Worm (Caenorhabditis elegans) whole organism, young adult: ENCODE measurements around the gene B0222.1.

ENCODE experiments used
- B0035.1 ChIP-seq: sonication (generic microtip); optimal IDR thresholded peaks from 2 replicates; lab custom pipeline; 2016; ENCODE audit warnings: missing genetic modification characterization, mild to moderate bottlenecking, missing compliant biosample characterization, missing genotype, missing genetic modification reagents
- B0336.3 ChIP-seq: fragments of 200-800 bp; sonication (Bioruptor generic); IDR thresholded peaks from 2 replicates; pipeline ENCODE4 v1.3.6; 2022; ENCODE audit warnings: missing genetic modification characterization, missing compliant biosample characterization
- F52B5.7 ChIP-seq: sonication (generic microtip); optimal IDR thresholded peaks from 2 replicates; lab custom pipeline; 2016; ENCODE audit warnings: mild to moderate bottlenecking, missing genetic modification characterization, missing compliant biosample characterization
- F57A8.1 ChIP-seq: fragments of 200-800 bp; sonication (Bioruptor generic); optimal IDR thresholded peaks from 2 replicates; lab custom pipeline; 2018; ENCODE audit warnings: mild to moderate bottlenecking, missing genetic modification characterization, moderate library complexity, missing compliant biosample characterization
- Y53F4B.3 ChIP-seq: fragments of 200-800 bp; sonication (Bioruptor generic); IDR thresholded peaks from 2 replicates; pipeline ENCODE4 v1.3.6; 2022; ENCODE audit warnings: missing genetic modification reagents, missing genetic modification characterization, missing compliant biosample characterization
- Y53G8AR.9 ChIP-seq: fragments of 200-800 bp; sonication (Bioruptor generic); conservative IDR thresholded peaks from 2 replicates; pipeline ENCODE4 v1.3.6; 2022; ENCODE audit warnings: missing genetic modification reagents, missing genetic modification characterization, missing compliant biosample characterization
- Y95B8A.8 ChIP-seq: fragments of 200-800 bp; sonication (Bioruptor generic); IDR thresholded peaks from 2 replicates; pipeline ENCODE4 v1.3.6; 2022; ENCODE audit warnings: missing genetic modification reagents, missing genetic modification characterization, missing compliant biosample characterization
- attf-3 ChIP-seq: fragments of 200-800 bp; sonication (Bioruptor generic); conservative IDR thresholded peaks from 2 replicates; pipeline ENCODE4 v1.3.6; 2022; ENCODE audit warnings: missing genetic modification reagents, missing genetic modification characterization, missing compliant biosample characterization
- attf-5 ChIP-seq: fragments of 200-800 bp; sonication (Bioruptor generic); optimal IDR thresholded peaks from 2 replicates; lab custom pipeline; 2018; ENCODE audit warnings: mild to moderate bottlenecking, missing genetic modification characterization, missing compliant biosample characterization
- attf-6 ChIP-seq: fragments of 200-800 bp; sonication (Bioruptor generic); IDR thresholded peaks from 2 replicates; pipeline ENCODE4 v1.3.6; 2022; ENCODE audit warnings: missing genetic modification reagents, missing genetic modification characterization, missing compliant biosample characterization
- ceh-27 ChIP-seq: fragments of 200-800 bp; sonication (Bioruptor generic); optimal IDR thresholded peaks from 2 replicates; lab custom pipeline; 2018; ENCODE audit warnings: mild to moderate bottlenecking, missing genetic modification characterization, moderate library complexity, missing compliant biosample characterization
- ceh-40 ChIP-seq: fragments of 200-800 bp; sonication (Bioruptor generic); IDR thresholded peaks from 2 replicates; pipeline ENCODE4 v1.3.6; 2022; ENCODE audit warnings: missing genetic modification characterization, missing compliant biosample characterization
- ceh-79 ChIP-seq: sonication (generic microtip); optimal IDR thresholded peaks from 2 replicates; lab custom pipeline; 2017; ENCODE audit warnings: mild to moderate bottlenecking, missing genetic modification characterization, missing compliant biosample characterization
- die-1 ChIP-seq: sonication (generic microtip); optimal IDR thresholded peaks from 2 replicates; lab custom pipeline; 2016; ENCODE audit warnings: missing genotype, mild to moderate bottlenecking, missing genetic modification characterization, missing compliant biosample characterization
- dpl-1 ChIP-seq: fragments of 150-350 bp; optimal IDR thresholded peaks from 2 replicates; lab custom pipeline; 2014; ENCODE audit warnings: missing biosample characterization, missing genetic modification reagents, missing genetic modification characterization
- efl-1 ChIP-seq: fragments of 150-350 bp; optimal IDR thresholded peaks from 2 replicates; lab custom pipeline; 2014; ENCODE audit warnings: missing biosample characterization, missing genetic modification reagents, missing genetic modification characterization
- egl-18 ChIP-seq: fragments of 200-800 bp; sonication (Bioruptor generic); IDR thresholded peaks from 2 replicates; pipeline ENCODE4 v1.3.6; 2022; ENCODE audit warnings: missing genetic modification reagents, missing genetic modification characterization, missing compliant biosample characterization
- egl-44 ChIP-seq: fragments of 200-800 bp; sonication (Bioruptor generic); IDR thresholded peaks from 2 replicates; pipeline ENCODE4 v1.3.6; 2022; ENCODE audit warnings: missing genetic modification reagents, missing genetic modification characterization, missing compliant biosample characterization
- ets-4 ChIP-seq: fragments of 200-800 bp; sonication (Bioruptor generic); optimal IDR thresholded peaks from 2 replicates; lab custom pipeline; 2018; ENCODE audit warnings: mild to moderate bottlenecking, missing genetic modification characterization, missing compliant biosample characterization
- fkh-3 ChIP-seq: sonication (generic microtip); optimal IDR thresholded peaks from 2 replicates; lab custom pipeline; 2016; ENCODE audit warnings: mild to moderate bottlenecking, missing genetic modification characterization, missing compliant biosample characterization
- hrde-1 ChIP-seq: sonication (generic microtip); optimal IDR thresholded peaks from 2 replicates; lab custom pipeline; 2016; ENCODE audit warnings: missing genetic modification characterization, mild to moderate bottlenecking, missing compliant biosample characterization, moderate library complexity, missing genotype, missing genetic modification reagents, borderline replicate concordance
- lir-1 ChIP-seq: fragments of 200-800 bp; sonication (Bioruptor generic); conservative IDR thresholded peaks from 2 replicates; pipeline ENCODE4 v1.3.6; 2022; ENCODE audit warnings: missing genetic modification reagents, missing genetic modification characterization, missing compliant biosample characterization
- madf-6 ChIP-seq: fragments of 200-800 bp; sonication (Bioruptor generic); IDR thresholded peaks from 2 replicates; pipeline ENCODE4 v1.3.6; 2022; ENCODE audit warnings: missing genetic modification reagents, missing genetic modification characterization, missing compliant biosample characterization
- mcd-1 ChIP-seq: fragments of 200-800 bp; sonication (Bioruptor generic); IDR thresholded peaks from 2 replicates; pipeline ENCODE4 v1.3.6; 2022; ENCODE audit warnings: missing genetic modification reagents, missing genetic modification characterization, missing compliant biosample characterization
- mes-4 ChIP-seq: sonication (generic microtip); optimal IDR thresholded peaks from 2 replicates; lab custom pipeline; 2016; ENCODE audit warnings: missing genotype, missing genetic modification characterization, missing compliant biosample characterization
- nfya-2 ChIP-seq: fragments of 200-800 bp; sonication (Bioruptor generic); IDR thresholded peaks from 2 replicates; pipeline ENCODE4 v1.3.6; 2022; ENCODE audit warnings: missing genetic modification reagents, missing genetic modification characterization, missing compliant biosample characterization
- nhr-27 ChIP-seq: fragments of 200-800 bp; sonication (Bioruptor generic); optimal IDR thresholded peaks from 2 replicates; lab custom pipeline; 2018; ENCODE audit warnings: mild to moderate bottlenecking, missing genetic modification characterization, moderate library complexity, missing compliant biosample characterization
- pha-4 ChIP-seq: fragments of 150-350 bp; sonication (generic microtip); optimal IDR thresholded peaks from 2 replicates; lab custom pipeline; 2014; ENCODE audit warnings: missing biosample characterization, missing genetic modification reagents, missing genetic modification characterization
- rcor-1 ChIP-seq: fragments of 200-800 bp; sonication (Bioruptor generic); IDR thresholded peaks from 2 replicates; pipeline ENCODE4 v1.3.6; 2022; ENCODE audit warnings: missing genetic modification reagents, missing genetic modification characterization, missing compliant biosample characterization
- rec-8 ChIP-seq, 2 experiments: sonication (generic microtip); optimal IDR thresholded peaks; 2 replicates each; lab custom pipeline; 2016; ENCODE audit warnings: mild to moderate bottlenecking in 2 of 2, missing genetic modification characterization in 2 of 2, missing genetic modification reagents in 2 of 2, missing genotype in 2 of 2, missing biosample characterization in 1 of 2, missing compliant biosample characterization in 1 of 2, moderate library complexity in 1 of 2
- repo-1 ChIP-seq: sonication (generic microtip); optimal IDR thresholded peaks from 2 replicates; lab custom pipeline; 2017; ENCODE audit warnings: mild to moderate bottlenecking, missing genetic modification characterization, missing compliant biosample characterization
- snpc-3.4 ChIP-seq: sonication (generic microtip); optimal IDR thresholded peaks from 2 replicates; lab custom pipeline; 2017; ENCODE audit warnings: missing genetic modification characterization, mild to moderate bottlenecking, missing compliant biosample characterization, antibody characterized with exemption, moderate library complexity, missing genotype, missing genetic modification reagents
- tlf-1 ChIP-seq: fragments of 200-800 bp; sonication (Bioruptor generic); optimal IDR thresholded peaks from 2 replicates; lab custom pipeline; 2018; ENCODE audit warnings: mild to moderate bottlenecking, missing genetic modification characterization, missing compliant biosample characterization
- zfh-2 ChIP-seq: fragments of 200-800 bp; sonication (Bioruptor generic); conservative IDR thresholded peaks from 2 replicates; pipeline ENCODE4 v1.3.6; 2022; ENCODE audit warnings: missing genetic modification reagents, missing genetic modification characterization, missing compliant biosample characterization
- zim-3 ChIP-seq: sonication (generic microtip); optimal IDR thresholded peaks from 2 replicates; lab custom pipeline; 2017; ENCODE audit warnings: mild to moderate bottlenecking, missing genetic modification characterization, moderate library complexity, missing compliant biosample characterization
- ztf-22 ChIP-seq: fragments of 200-800 bp; sonication (Bioruptor generic); optimal IDR thresholded peaks from 2 replicates; lab custom pipeline; 2018; ENCODE audit warnings: mild to moderate bottlenecking, missing genetic modification characterization, moderate library complexity, missing compliant biosample characterization
- ztf-26 ChIP-seq: sonication (generic microtip); optimal IDR thresholded peaks from 2 replicates; lab custom pipeline; 2017; ENCODE audit warnings: missing genetic modification characterization, missing compliant biosample characterization
- ztf-6 ChIP-seq: fragments of 200-800 bp; sonication (Bioruptor generic); IDR thresholded peaks from 2 replicates; pipeline ENCODE4 v1.3.6; 2022; ENCODE audit warnings: missing genetic modification reagents, missing genetic modification characterization, missing compliant biosample characterization

B0222.1 gene

ce11 chrV:9124180-9124579, 9.9 kb upstream of the B0222.1 start, which contains the start of gene F21C10.6:
F21C10.6 (plus strand) TSS chrV:9124480.
- no peak for TF ChIP-seq mes-4
- no peak for TF ChIP-seq nhr-27 (tag; lab: Kevin White, UChicago)
- no peak for TF ChIP-seq mcd-1
- TF ChIP-seq egl-18 (GFP tag; lab: Robert Waterston, UW): no peak
- no peak for TF ChIP-seq Y53G8AR.9
- TF ChIP-seq F57A8.1 (GFP tag; lab: Kevin White, UChicago): no peak
- TF ChIP-seq ztf-26 (tag; lab: Kevin White, UChicago): no peak
- TF ChIP-seq ceh-40 (GFP tag; lab: Robert Waterston, UW): no peak
- TF ChIP-seq, all 124 proteins: peak for 0

DNA sequence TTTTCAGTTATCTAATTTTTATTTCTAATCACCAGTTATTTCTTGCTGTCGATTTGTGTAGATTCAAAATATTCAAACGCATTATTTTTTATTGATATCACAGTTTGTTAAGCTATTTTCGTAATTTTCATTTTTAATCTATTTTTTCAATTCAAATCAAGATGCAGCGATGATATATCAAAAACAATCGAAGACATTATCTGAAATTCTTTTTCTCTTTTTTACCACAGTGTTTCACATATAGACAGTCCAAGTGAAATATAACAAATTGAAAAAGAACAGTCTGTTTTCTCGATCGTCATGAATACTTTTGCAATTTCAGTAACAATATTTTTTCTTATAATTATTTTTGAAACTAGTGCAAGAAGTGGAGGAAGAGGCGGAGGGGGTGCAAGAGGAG, 8.7 kb upstream of the B0222.1 start, which contains the start of gene F21C10.5:
Gene F21C10.5 (plus strand): TSS at position 301 of the 400 bp plus-strand sequence.
- TF ChIP-seq attf-3 (GFP tag; lab: Robert Waterston, UW) (no peak), hrde-1 (tag; lab: Kevin White, UChicago) (no peak), ceh-79 (tag; lab: Kevin White, UChicago) (no peak), zim-3 (tag; lab: Kevin White, UChicago) (no peak), egl-18 (GFP tag; lab: Robert Waterston, UW) (no peak), B0035.1 (no peak), dpl-1 (GFP tag; lab: Kevin White, UChicago) (no peak), attf-5 (GFP tag; lab: Kevin White, UChicago) (no peak)

DNA sequence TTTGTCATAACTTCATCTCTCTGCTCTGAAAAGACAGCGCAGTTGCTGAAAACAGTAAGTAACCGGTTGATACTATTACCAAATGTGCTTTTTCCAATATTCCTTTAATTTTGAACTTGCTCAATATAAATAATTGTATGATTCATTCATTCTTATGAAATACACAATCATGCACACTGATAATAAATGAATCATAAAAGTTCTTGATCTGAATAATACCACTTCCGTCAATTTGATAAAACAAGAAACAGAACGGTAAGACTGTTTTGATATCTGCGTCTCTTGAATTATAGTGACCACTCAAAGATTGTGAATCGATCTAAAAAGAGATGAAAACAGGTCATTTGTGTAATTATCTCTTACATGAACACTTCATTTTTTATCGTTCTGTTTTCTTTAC, 7.7 kb upstream of the B0222.1 start, which contains the start of gene F21C10.4:
Gene F21C10.4 (plus strand): TSS at position 301 of the 400 bp plus-strand sequence.
- TF ChIP-seq die-1 (tag; lab: Kevin White, UChicago): no peak
- TF ChIP-seq repo-1 (tag; lab: Kevin White, UChicago): no peak
- TF ChIP-seq attf-6: no peak
- TF ChIP-seq madf-6 (GFP tag; lab: Robert Waterston, UW): no peak
- TF ChIP-seq nfya-2 (GFP tag; lab: Robert Waterston, UW): no peak
- no peak for TF ChIP-seq lir-1
- TF ChIP-seq F52B5.7 (tag; lab: Kevin White, UChicago): no peak
- no peak for TF ChIP-seq ceh-27
- TF ChIP-seq fkh-3: no peak
- no peak for TF ChIP-seq tlf-1 (GFP tag; lab: Kevin White, UChicago)
- no peak for TF ChIP-seq zfh-2 (GFP tag; lab: Robert Waterston, UW)
- no peak for TF ChIP-seq ztf-6 (GFP tag; lab: Robert Waterston, UW)
- no peak for TF ChIP-seq Y53F4B.3 (GFP tag; lab: Robert Waterston, UW)
- no peak for TF ChIP-seq ztf-22 (GFP tag; lab: Kevin White, UChicago)
- no peak for TF ChIP-seq egl-44 (GFP tag; lab: Robert Waterston, UW)
- TF ChIP-seq snpc-3.4 (tag; lab: Kevin White, UChicago): no peak
- no peak for TF ChIP-seq rec-8 (tag; optimal IDR thresholded peaks at IDR 0.05; lab: Kevin White, UChicago)
- no peak for TF ChIP-seq B0336.3 (GFP tag; lab: Robert Waterston, UW)
- no peak for TF ChIP-seq efl-1 (GFP tag; lab: Kevin White, UChicago)
- no peak for TF ChIP-seq pha-4

DNA sequence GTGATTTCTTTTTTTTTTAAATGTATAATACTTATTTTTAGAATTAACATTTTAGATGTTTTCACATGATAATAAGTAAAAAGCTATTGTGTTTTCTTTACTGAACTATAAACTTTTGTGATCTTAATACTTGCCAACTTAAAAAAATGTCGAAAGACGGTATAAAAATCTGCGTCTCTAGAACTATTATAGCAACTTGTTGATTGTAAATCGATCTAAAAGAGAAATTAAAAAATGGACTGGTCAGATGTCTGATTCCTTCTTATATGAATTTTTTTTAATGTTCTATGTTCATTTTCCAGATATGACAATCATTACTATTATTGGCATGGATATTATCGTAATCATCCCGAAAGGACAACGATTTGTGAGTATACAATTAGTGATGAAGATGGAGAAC, 6.3 kb upstream of the B0222.1 start, which contains the start of gene F21C10.3:
Gene F21C10.3 (plus strand): TSS at position 301 of the 400 bp plus-strand sequence.
- TF ChIP-seq ets-4 (GFP tag; lab: Kevin White, UChicago) (no peak), rcor-1 (no peak), Y95B8A.8 (GFP tag; lab: Robert Waterston, UW) (no peak)
- TF ChIP-seq, all 124 proteins: peak for 0
